Fruit fly (Drosophila melanogaster) whole organism, embryonic: ENCODE measurements around the gene CG13088.

Source experiments
- CG10654 ChIP-seq: fragments of 200-800 bp; sonication (Bioruptor generic); optimal IDR thresholded peaks from 2 replicates; lab custom pipeline; 2016; ENCODE audit warnings: missing biosample characterization, missing genetic modification characterization
- CG11085 ChIP-seq: fragments of 200-800 bp; sonication (Bioruptor generic); IDR thresholded peaks from 2 replicates; pipeline ENCODE4 v1.3.6; 2022; ENCODE audit warnings: missing biosample characterization, missing genetic modification characterization
- CG11456 ChIP-seq: fragments of 200-800 bp; sonication (Bioruptor generic); IDR thresholded peaks from 3 replicates; pipeline ENCODE4 v1.3.6; 2022; ENCODE audit warnings: missing biosample characterization, missing genetic modification characterization
- CG11560 ChIP-seq: fragments of 200-800 bp; sonication (Bioruptor generic); IDR thresholded peaks from 3 replicates; pipeline ENCODE4 v1.3.6; 2022; ENCODE audit warnings: missing biosample characterization, missing genetic modification characterization
- CG11723 ChIP-seq: fragments of 200-800 bp; sonication (Bioruptor generic); optimal IDR thresholded peaks from 2 replicates; lab custom pipeline; 2017; ENCODE audit warnings: missing biosample characterization, mild to moderate bottlenecking, missing genetic modification characterization
- CG12942 ChIP-seq: fragments of 200-800 bp; sonication (Bioruptor generic); optimal IDR thresholded peaks from 3 replicates; lab custom pipeline; 2016; ENCODE audit warnings: missing biosample characterization, missing genetic modification characterization
- CG13424 ChIP-seq: fragments of 200-800 bp; sonication (Bioruptor generic); optimal IDR thresholded peaks from 2 replicates; lab custom pipeline; 2019; ENCODE audit warnings: missing biosample characterization, mild to moderate bottlenecking, missing genetic modification characterization, moderate library complexity
- CG14050 ChIP-seq: fragments of 200-800 bp; sonication (Bioruptor generic); IDR thresholded peaks from 3 replicates; pipeline ENCODE4 v1.3.6; 2022; ENCODE audit warnings: missing biosample characterization, missing genetic modification characterization
- CG15514 ChIP-seq: fragments of 200-800 bp; sonication (Bioruptor generic); optimal IDR thresholded peaks from 3 replicates; lab custom pipeline; 2017; ENCODE audit warnings: missing biosample characterization, missing genetic modification characterization, mild to moderate bottlenecking, moderate library complexity, missing genetic modification reagents
- CG18599 ChIP-seq: fragments of 200-800 bp; sonication (Bioruptor generic); optimal IDR thresholded peaks from 3 replicates; lab custom pipeline; 2017; ENCODE audit warnings: missing biosample characterization, missing genetic modification characterization, mild to moderate bottlenecking, moderate library complexity, missing genetic modification reagents
- CG2129 ChIP-seq: fragments of 200-800 bp; sonication (Bioruptor generic); IDR thresholded peaks from 2 replicates; pipeline ENCODE4 v1.3.6; 2022; ENCODE audit warnings: missing biosample characterization, missing genetic modification characterization; ENCODE audit not compliant: partially characterized antibody
- CG31441 ChIP-seq: fragments of 200-800 bp; sonication (Bioruptor generic); IDR thresholded peaks from 2 replicates; pipeline ENCODE4 v1.3.6; 2022; ENCODE audit warnings: missing biosample characterization, missing genetic modification characterization
- CG42726 ChIP-seq: fragments of 200-800 bp; sonication (Bioruptor generic); IDR thresholded peaks from 2 replicates; pipeline ENCODE4 v1.3.6; 2022; ENCODE audit warnings: missing biosample characterization, missing genetic modification characterization; ENCODE audit not compliant: partially characterized antibody
- CG6175 ChIP-seq: fragments of 200-800 bp; sonication (Bioruptor generic); IDR thresholded peaks from 3 replicates; pipeline ENCODE4 v1.3.6; 2022; ENCODE audit warnings: missing biosample characterization, missing genetic modification characterization
- CG6765 ChIP-seq: fragments of 200-800 bp; sonication (Bioruptor generic); optimal IDR thresholded peaks from 3 replicates; lab custom pipeline; 2017; ENCODE audit warnings: missing biosample characterization, mild to moderate bottlenecking, missing genetic modification characterization
- CG8281 ChIP-seq: fragments of 200-800 bp; sonication (Bioruptor generic); optimal IDR thresholded peaks from 2 replicates; lab custom pipeline; 2018; ENCODE audit warnings: missing biosample characterization, mild to moderate bottlenecking, missing genetic modification characterization, moderate library complexity
- CG8944 ChIP-seq: fragments of 200-800 bp; sonication (Bioruptor generic); optimal IDR thresholded peaks from 3 replicates; lab custom pipeline; 2016; ENCODE audit warnings: missing biosample characterization, missing genetic modification characterization
- CG9727 ChIP-seq: fragments of 200-800 bp; sonication (Bioruptor generic); optimal IDR thresholded peaks from 3 replicates; lab custom pipeline; 2017; ENCODE audit warnings: missing biosample characterization, mild to moderate bottlenecking, missing genetic modification characterization
- Fer1 ChIP-seq: fragments of 200-800 bp; sonication (Bioruptor generic); optimal IDR thresholded peaks from 2 replicates; lab custom pipeline; 2017; ENCODE audit warnings: missing biosample characterization, mild to moderate bottlenecking, missing genetic modification characterization
- HLH3B ChIP-seq: fragments of 200-800 bp; sonication (Bioruptor generic); IDR thresholded peaks from 2 replicates; pipeline ENCODE4 v1.3.6; 2022; ENCODE audit warnings: missing biosample characterization, missing genetic modification characterization
- HLH54F ChIP-seq: fragments of 200-800 bp; sonication (Bioruptor generic); optimal IDR thresholded peaks from 3 replicates; lab custom pipeline; 2016; ENCODE audit warnings: missing biosample characterization, missing genetic modification characterization
- Max ChIP-seq: fragments of 200-800 bp; sonication (Bioruptor generic); optimal IDR thresholded peaks from 2 replicates; lab custom pipeline; 2016; ENCODE audit warnings: missing biosample characterization, mild to moderate bottlenecking, missing genetic modification characterization
- Mrtf ChIP-seq: fragments of 200-800 bp; sonication (Bioruptor generic); IDR thresholded peaks from 3 replicates; pipeline ENCODE4 v1.3.6; 2022; ENCODE audit warnings: missing biosample characterization, missing genetic modification characterization
- NfI ChIP-seq: fragments of 200-800 bp; sonication (Bioruptor generic); optimal IDR thresholded peaks from 3 replicates; lab custom pipeline; 2018; ENCODE audit warnings: missing biosample characterization, mild to moderate bottlenecking, missing genetic modification characterization, moderate library complexity
- Oaz ChIP-seq: fragments of 200-800 bp; sonication (Bioruptor generic); IDR thresholded peaks from 2 replicates; pipeline ENCODE4 v1.3.6; 2022; ENCODE audit warnings: missing biosample characterization, missing genetic modification characterization
- Ravus ChIP-seq: fragments of 200-800 bp; sonication (Bioruptor generic); IDR thresholded peaks from 2 replicates; pipeline ENCODE4 v1.3.6; 2022; ENCODE audit warnings: missing biosample characterization, missing genetic modification characterization
- Vsx1 ChIP-seq: fragments of 200-800 bp; sonication (Bioruptor generic); optimal IDR thresholded peaks from 2 replicates; lab custom pipeline; 2017; ENCODE audit warnings: missing biosample characterization, mild to moderate bottlenecking, missing genetic modification characterization, missing genetic modification reagents
- ase ChIP-seq: fragments of 200-800 bp; sonication (Bioruptor generic); IDR thresholded peaks from 3 replicates; pipeline ENCODE4 v1.3.6; 2022; ENCODE audit warnings: missing biosample characterization, missing genetic modification characterization
- ash1 ChIP-seq: fragments of 200-800 bp; sonication (Bioruptor generic); optimal IDR thresholded peaks from 2 replicates; lab custom pipeline; 2018; ENCODE audit warnings: missing biosample characterization, mild to moderate bottlenecking, missing genetic modification characterization
- bowl ChIP-seq: fragments of 200-800 bp; sonication (Bioruptor generic); IDR thresholded peaks from 2 replicates; pipeline ENCODE4 v1.3.6; 2022; ENCODE audit warnings: missing biosample characterization, missing genetic modification characterization
- cad ChIP-seq: fragments of >200 bp; optimal IDR thresholded peaks from 2 replicates; lab custom pipeline; 2017; ENCODE audit warnings: missing biosample characterization, missing genetic modification characterization
- chinmo ChIP-seq: fragments of 200-800 bp; sonication (Bioruptor generic); IDR thresholded peaks from 4 replicates; pipeline ENCODE4 v1.3.6; 2022; ENCODE audit warnings: missing biosample characterization, missing genetic modification characterization; ENCODE audit not compliant: partially characterized antibody
- crp ChIP-seq, 2 experiments: fragments of 200-800 bp; sonication (Bioruptor generic); optimal IDR thresholded peaks; 2 replicates in 1 of 2; 3 replicates in 1 of 2; lab custom pipeline; 2017; ENCODE audit warnings: missing biosample characterization in 2 of 2, missing genetic modification characterization in 2 of 2, mild to moderate bottlenecking in 1 of 2, moderate library complexity in 1 of 2
- dimm ChIP-seq: fragments of 200-800 bp; sonication (Bioruptor generic); IDR thresholded peaks from 2 replicates; pipeline ENCODE4 v1.3.6; 2022; ENCODE audit warnings: missing biosample characterization, missing genetic modification characterization
- fd3F ChIP-seq: fragments of 200-800 bp; sonication (Bioruptor generic); optimal IDR thresholded peaks from 2 replicates; lab custom pipeline; 2018; ENCODE audit warnings: missing biosample characterization, mild to moderate bottlenecking, missing genetic modification characterization, moderate library complexity
- fru ChIP-seq: fragments of >200 bp; optimal IDR thresholded peaks from 2 replicates; lab custom pipeline; 2017
- gcm2 ChIP-seq: fragments of 200-800 bp; sonication (Bioruptor generic); optimal IDR thresholded peaks from 2 replicates; lab custom pipeline; 2016; ENCODE audit warnings: missing biosample characterization, missing genetic modification characterization
- gsb ChIP-seq: fragments of 200-800 bp; sonication (Bioruptor generic); IDR thresholded peaks from 2 replicates; pipeline ENCODE4 v1.3.6; 2022; ENCODE audit warnings: missing biosample characterization, missing genetic modification characterization
- h ChIP-seq: fragments of >200 bp; optimal IDR thresholded peaks from 2 replicates; lab custom pipeline; 2017
- ken ChIP-seq: fragments of 200-800 bp; sonication (Bioruptor generic); IDR thresholded peaks from 3 replicates; pipeline ENCODE4 v1.3.6; 2022; ENCODE audit warnings: missing biosample characterization, missing genetic modification characterization
- lmd ChIP-seq: fragments of 200-800 bp; sonication (Bioruptor generic); IDR thresholded peaks from 2 replicates; pipeline ENCODE4 v1.3.6; 2022; ENCODE audit warnings: missing biosample characterization, missing genetic modification characterization
- nerfin-1 ChIP-seq: fragments of 200-800 bp; sonication (Bioruptor generic); optimal IDR thresholded peaks from 3 replicates; lab custom pipeline; 2019; ENCODE audit warnings: missing biosample characterization, mild to moderate bottlenecking, missing genetic modification characterization, moderate library complexity
- peb ChIP-seq: fragments of 200-800 bp; sonication (Bioruptor generic); IDR thresholded peaks from 2 replicates; pipeline ENCODE4 v1.3.6; 2022; ENCODE audit warnings: missing biosample characterization, missing genetic modification characterization
- pita ChIP-seq: fragments of 200-800 bp; sonication (Bioruptor generic); optimal IDR thresholded peaks from 2 replicates; lab custom pipeline; 2017; ENCODE audit warnings: missing biosample characterization, mild to moderate bottlenecking, missing genetic modification characterization
- sens-2 ChIP-seq: fragments of 200-800 bp; sonication (Bioruptor generic); IDR thresholded peaks from 2 replicates; pipeline ENCODE4 v1.3.6; 2022; ENCODE audit warnings: missing biosample characterization, missing genetic modification characterization
- ssp ChIP-seq: fragments of 200-800 bp; sonication (Bioruptor generic); IDR thresholded peaks from 2 replicates; pipeline ENCODE4 v1.3.6; 2022; ENCODE audit warnings: missing biosample characterization, missing genetic modification characterization
- trem ChIP-seq: fragments of 200-800 bp; optimal IDR thresholded peaks from 3 replicates; lab custom pipeline; 2019; ENCODE audit warnings: missing biosample characterization, mild to moderate bottlenecking, missing genetic modification characterization, moderate library complexity
- vnd ChIP-seq: fragments of 200-800 bp; sonication (Bioruptor generic); IDR thresholded peaks from 3 replicates; pipeline ENCODE4 v1.3.6; 2022; ENCODE audit warnings: missing biosample characterization, missing genetic modification characterization; ENCODE audit not compliant: partially characterized antibody
- wor ChIP-seq: fragments of 200-800 bp; sonication (Bioruptor generic); IDR thresholded peaks from 2 replicates; pipeline ENCODE4 v1.3.6; 2022; ENCODE audit warnings: missing biosample characterization, missing genetic modification characterization

The CG13088 gene

DNA sequence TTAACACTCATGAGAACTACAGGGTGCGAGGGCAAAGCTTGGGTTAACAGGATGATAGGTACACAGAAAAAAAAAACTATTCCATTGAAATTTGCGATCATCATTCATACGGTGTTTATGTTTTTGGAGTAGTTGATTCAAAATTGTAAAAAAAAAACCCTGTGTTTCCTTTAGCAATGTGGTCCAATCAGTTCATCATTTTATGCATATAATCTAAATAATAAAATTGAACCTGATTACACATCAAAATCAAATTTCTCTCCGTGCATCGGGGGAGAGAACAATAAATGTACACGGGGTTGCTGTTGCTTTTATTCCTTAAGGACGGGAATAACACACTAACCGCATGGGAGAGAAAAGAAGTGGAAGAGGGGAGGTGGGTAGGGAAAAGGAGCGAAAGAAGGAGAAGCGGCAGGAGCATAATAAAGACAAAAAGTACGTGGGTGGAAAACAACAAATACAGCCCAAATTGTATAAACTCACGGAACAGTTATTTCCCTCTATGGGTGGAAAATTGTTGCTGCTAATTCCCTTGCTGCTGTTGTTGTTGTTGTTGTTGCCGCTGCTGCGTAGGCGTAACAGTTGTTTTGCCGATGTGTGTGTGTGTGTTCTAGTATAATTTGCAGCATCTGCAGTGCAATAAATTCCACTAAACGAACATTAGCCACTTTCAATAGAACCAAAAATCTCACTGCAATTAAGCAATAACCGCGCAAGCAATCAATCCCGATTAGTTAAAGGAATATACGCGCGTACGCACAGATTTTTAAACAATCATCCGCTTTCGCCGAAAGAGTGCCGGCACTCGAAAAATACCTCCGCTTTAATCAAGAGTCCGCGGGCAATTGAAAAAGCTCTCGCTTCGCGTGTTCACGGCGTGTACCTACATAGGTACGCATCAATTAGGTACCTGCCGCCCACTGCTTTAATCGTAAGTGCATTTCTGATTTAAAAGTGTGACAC lies 25.4 kb upstream of the CG13088 start, which contains the start of gene Agpat2 (continued):
- TF ChIP-seq CG15514 (peak; percentile 67), dimm (GFP tag; lab: Robert Waterston, UW) (0 out of 2 replicates have a peak, but pooled peaks have one; percentile 37), cad (GFP tag; lab: Kevin White, UChicago) (no peak), ash1 (GFP tag; lab: Kevin White, UChicago) (no peak), CG10654 (GFP tag; lab: Kevin White, UChicago) (peak; percentile 82), CG6175 (GFP tag; lab: Robert Waterston, UW) (no peak), CG14050 (GFP tag; lab: Robert Waterston, UW) (peak; percentile 74), CG6765 (GFP tag; lab: Kevin White, UChicago) (peak; percentile 28), CG31441 (GFP tag; lab: Robert Waterston, UW) (peak; percentile 88), Ravus (GFP tag; lab: Robert Waterston, UW) (peak; percentile 44), bowl (GFP tag; lab: Robert Waterston, UW) (no peak), Vsx1 (GFP tag; lab: Kevin White, UChicago) (peak; percentile 48), nerfin-1 (peak; percentile 38), CG2129 (GFP tag; lab: Robert Waterston, UW) (no peak), CG11723 (GFP tag; lab: Kevin White, UChicago) (peak; percentile 64), vnd (no peak), crp (GFP tag; optimal IDR thresholded peaks at IDR 0.05; lab: Kevin White, UChicago) (peak in 1 of 2 experiments; percentile 38), CG42726 (GFP tag; lab: Robert Waterston, UW) (no peak), Max (GFP tag; lab: Kevin White, UChicago) (peak; percentile 79), gsb (GFP tag; lab: Robert Waterston, UW) (no peak; the same call in 1 of the 2 replicates), h (lab: Kevin White, UChicago) (no peak), trem (tag; lab: Kevin White, UChicago) (peak; percentile 81), CG11456 (GFP tag; lab: Robert Waterston, UW) (peak; percentile 68; the same call in 2 of the 3 replicates), CG18599 (GFP tag; lab: Kevin White, UChicago) (peak; percentile 93), gcm2 (GFP tag; lab: Kevin White, UChicago) (peak; percentile 35), CG11085 (0 out of 2 replicates have a peak, but pooled peaks have one; percentile 23), chinmo (GFP tag; lab: Robert Waterston, UW) (0 out of 4 replicates have a peak, but pooled peaks have one; percentile 14), ase (GFP tag; lab: Robert Waterston, UW) (peak; percentile 81), CG9727 (GFP tag; lab: Kevin White, UChicago) (peak; percentile 83), ssp (GFP tag; lab: Robert Waterston, UW) (peak; percentile 66), CG13424 (tag; lab: Kevin White, UChicago) (peak; percentile 88), NfI (GFP tag; lab: Kevin White, UChicago) (peak; percentile 79), wor (GFP tag; lab: Robert Waterston, UW) (peak; percentile 68), sens-2 (GFP tag; lab: Robert Waterston, UW) (peak; percentile 74), CG8944 (peak; percentile 78), lmd (peak; percentile 83), Oaz (GFP tag; lab: Robert Waterston, UW) (peak; percentile 46), peb (peak; percentile 51; the same call in 1 of the 2 replicates), CG12942 (GFP tag; lab: Kevin White, UChicago) (peak; percentile 79), Fer1 (GFP tag; lab: Kevin White, UChicago) (peak; percentile 90), fd3F (peak; percentile 75), HLH3B (peak; percentile 83), HLH54F (GFP tag; lab: Kevin White, UChicago) (peak; percentile 76), fru (no peak), pita (GFP tag; lab: Kevin White, UChicago) (no peak), ken (GFP tag; lab: Robert Waterston, UW) (peak; percentile 81), CG11560 (tag; lab: Robert Waterston, UW) (peak; percentile 59; the same call in 2 of the 3 replicates), CG8281 (peak; percentile 56), Mrtf (GFP tag; lab: Robert Waterston, UW) (peak; percentile 78; the same call in 2 of the 3 replicates)
